Fruit fly (Drosophila melanogaster) whole organism, embryonic: Measurements from ENCODE around the gene Prx1.

Experiments used
- Adf1 ChIP-seq: fragments of 200-800 bp; sonication (Bioruptor generic); IDR thresholded peaks from 2 replicates; pipeline ENCODE4 v1.3.6; 2022; ENCODE audit warnings: missing biosample characterization, missing genetic modification characterization
- Antp ChIP-seq: fragments of 200-800 bp; sonication (Bioruptor generic); optimal IDR thresholded peaks from 3 replicates; lab custom pipeline; 2016; ENCODE audit warnings: missing biosample characterization, missing genetic modification characterization
- Bgb ChIP-seq: fragments of 200-800 bp; sonication (Bioruptor generic); IDR thresholded peaks from 2 replicates; pipeline ENCODE4 v1.3.6; 2022; ENCODE audit warnings: missing biosample characterization, missing genetic modification characterization; ENCODE audit not compliant: partially characterized antibody
- Blimp-1 ChIP-seq: fragments of 200-800 bp; sonication (Bioruptor generic); optimal IDR thresholded peaks from 3 replicates; lab custom pipeline; 2018; ENCODE audit warnings: missing biosample characterization, missing genetic modification characterization, mild to moderate bottlenecking, moderate library complexity, missing genetic modification reagents
- CG1024 ChIP-seq: fragments of 200-800 bp; sonication (Bioruptor generic); IDR thresholded peaks from 2 replicates; pipeline ENCODE4 v1.3.6; 2022; ENCODE audit warnings: missing biosample characterization, missing genetic modification characterization
- CG10267 ChIP-seq: fragments of 200-800 bp; sonication (Bioruptor generic); optimal IDR thresholded peaks from 2 replicates; lab custom pipeline; 2018; ENCODE audit warnings: missing biosample characterization, mild to moderate bottlenecking, missing genetic modification characterization, moderate library complexity
- CG10979 ChIP-seq: fragments of 200-800 bp; sonication (Bioruptor generic); optimal IDR thresholded peaks from 2 replicates; lab custom pipeline; 2018; ENCODE audit warnings: missing biosample characterization, mild to moderate bottlenecking, missing genetic modification characterization, moderate library complexity
- CG11504 ChIP-seq: fragments of 200-800 bp; sonication (Bioruptor generic); optimal IDR thresholded peaks from 3 replicates; lab custom pipeline; 2019; ENCODE audit warnings: missing biosample characterization, mild to moderate bottlenecking, missing genetic modification characterization, moderate library complexity
- CG12391 ChIP-seq: fragments of 200-800 bp; sonication (Bioruptor generic); optimal IDR thresholded peaks from 3 replicates; lab custom pipeline; 2018; ENCODE audit warnings: missing biosample characterization, mild to moderate bottlenecking, missing genetic modification characterization, moderate library complexity
- CG14014 ChIP-seq: fragments of 200-800 bp; sonication (Bioruptor generic); IDR thresholded peaks from 2 replicates; pipeline ENCODE4 v1.3.6; 2022; ENCODE audit warnings: missing biosample characterization, missing genetic modification characterization
- CG14710 ChIP-seq: fragments of 200-800 bp; sonication (Bioruptor generic); optimal IDR thresholded peaks from 3 replicates; lab custom pipeline; 2019; ENCODE audit warnings: missing biosample characterization, mild to moderate bottlenecking, missing genetic modification characterization, moderate library complexity
- CG15696 ChIP-seq: fragments of 200-800 bp; sonication (Bioruptor generic); optimal IDR thresholded peaks from 2 replicates; lab custom pipeline; 2019; ENCODE audit warnings: missing biosample characterization, mild to moderate bottlenecking, missing genetic modification characterization, moderate library complexity
- CG17361 ChIP-seq: fragments of 200-800 bp; sonication (Bioruptor generic); IDR thresholded peaks from 3 replicates; pipeline ENCODE4 v1.3.6; 2022; ENCODE audit warnings: missing biosample characterization, missing genetic modification characterization
- CG17829 ChIP-seq: fragments of 200-800 bp; optimal IDR thresholded peaks from 2 replicates; lab custom pipeline; 2019; ENCODE audit warnings: missing biosample characterization, mild to moderate bottlenecking, missing genetic modification characterization, moderate library complexity
- CG18262 ChIP-seq: fragments of 200-800 bp; optimal IDR thresholded peaks from 3 replicates; lab custom pipeline; 2019; ENCODE audit warnings: missing biosample characterization, mild to moderate bottlenecking, missing genetic modification characterization, moderate library complexity
- CG2199 ChIP-seq: fragments of 200-800 bp; sonication (Bioruptor generic); IDR thresholded peaks from 3 replicates; pipeline ENCODE4 v1.3.6; 2022; ENCODE audit warnings: missing biosample characterization, missing genetic modification characterization
- CG2712 ChIP-seq: fragments of 200-800 bp; optimal IDR thresholded peaks from 3 replicates; lab custom pipeline; 2019; ENCODE audit warnings: missing biosample characterization, mild to moderate bottlenecking, missing genetic modification characterization, moderate library complexity
- CG31441 ChIP-seq: fragments of 200-800 bp; sonication (Bioruptor generic); IDR thresholded peaks from 2 replicates; pipeline ENCODE4 v1.3.6; 2022; ENCODE audit warnings: missing biosample characterization, missing genetic modification characterization
- CG33213 ChIP-seq: fragments of 200-800 bp; sonication (Bioruptor generic); optimal IDR thresholded peaks from 3 replicates; lab custom pipeline; 2016; ENCODE audit warnings: missing biosample characterization, missing genetic modification characterization
- CG5180 ChIP-seq: fragments of 200-800 bp; sonication (Bioruptor generic); optimal IDR thresholded peaks from 3 replicates; lab custom pipeline; 2017; ENCODE audit warnings: missing biosample characterization, missing genetic modification characterization, mild to moderate bottlenecking, moderate library complexity, missing genetic modification reagents
- CG5953 ChIP-seq: fragments of 200-800 bp; sonication (Bioruptor generic); IDR thresholded peaks from 2 replicates; pipeline ENCODE4 v1.3.6; 2022; ENCODE audit warnings: missing biosample characterization, missing genetic modification characterization
- CG8924 ChIP-seq: fragments of 200-800 bp; optimal IDR thresholded peaks from 3 replicates; lab custom pipeline; 2019; ENCODE audit warnings: missing biosample characterization, mild to moderate bottlenecking, missing genetic modification characterization, moderate library complexity
- CG9727 ChIP-seq: fragments of 200-800 bp; sonication (Bioruptor generic); optimal IDR thresholded peaks from 3 replicates; lab custom pipeline; 2017; ENCODE audit warnings: missing biosample characterization, mild to moderate bottlenecking, missing genetic modification characterization
- CoRest ChIP-seq: fragments of 200-800 bp; sonication (Bioruptor generic); optimal IDR thresholded peaks from 3 replicates; lab custom pipeline; 2018; ENCODE audit warnings: missing biosample characterization, mild to moderate bottlenecking, missing genetic modification characterization, moderate library complexity
- Drgx ChIP-seq: fragments of 200-800 bp; sonication (Bioruptor generic); IDR thresholded peaks from 2 replicates; pipeline ENCODE4 v1.3.6; 2022; ENCODE audit warnings: missing biosample characterization, missing genetic modification characterization
- Fer2 ChIP-seq: fragments of 200-800 bp; sonication (Bioruptor generic); optimal IDR thresholded peaks from 2 replicates; lab custom pipeline; 2018; ENCODE audit warnings: missing biosample characterization, mild to moderate bottlenecking, missing genetic modification characterization, moderate library complexity
- Max ChIP-seq: fragments of 200-800 bp; sonication (Bioruptor generic); optimal IDR thresholded peaks from 2 replicates; lab custom pipeline; 2016; ENCODE audit warnings: missing biosample characterization, mild to moderate bottlenecking, missing genetic modification characterization
- Sox102F ChIP-seq: fragments of 200-800 bp; sonication (Bioruptor generic); optimal IDR thresholded peaks from 2 replicates; lab custom pipeline; 2018; ENCODE audit warnings: missing biosample characterization, mild to moderate bottlenecking, missing genetic modification characterization, moderate library complexity
- Ssrp ChIP-seq: fragments of 200-800 bp; sonication (Bioruptor generic); optimal IDR thresholded peaks from 2 replicates; lab custom pipeline; 2018; ENCODE audit warnings: missing biosample characterization, mild to moderate bottlenecking, missing genetic modification characterization, moderate library complexity
- YL-1 ChIP-seq: fragments of 200-800 bp; sonication (Bioruptor generic); optimal IDR thresholded peaks from 3 replicates; lab custom pipeline; 2017; ENCODE audit warnings: missing biosample characterization, mild to moderate bottlenecking, missing genetic modification characterization
- bsh ChIP-seq, 2 experiments: fragments of 200-800 bp; sonication (Bioruptor generic); optimal IDR thresholded peaks; 2 replicates each; lab custom pipeline; 2017 to 2018; ENCODE audit warnings: mild to moderate bottlenecking in 2 of 2, missing biosample characterization in 2 of 2, missing genetic modification characterization in 2 of 2, moderate library complexity in 1 of 2
- cato ChIP-seq: fragments of 200-800 bp; sonication (Bioruptor generic); optimal IDR thresholded peaks from 2 replicates; lab custom pipeline; 2016; ENCODE audit warnings: missing biosample characterization, missing genetic modification characterization, borderline replicate concordance
- croc ChIP-seq: fragments of 200-800 bp; sonication (Bioruptor generic); conservative IDR thresholded peaks from 3 replicates; pipeline ENCODE4 v1.3.6; 2022; ENCODE audit warnings: missing biosample characterization, missing genetic modification characterization
- dmrt11E ChIP-seq: fragments of 200-800 bp; sonication (Bioruptor generic); optimal IDR thresholded peaks from 3 replicates; lab custom pipeline; 2018; ENCODE audit warnings: missing biosample characterization, mild to moderate bottlenecking, missing genetic modification characterization, moderate library complexity
- gem ChIP-seq: fragments of 200-800 bp; sonication (Bioruptor generic); optimal IDR thresholded peaks from 2 replicates; lab custom pipeline; 2019; ENCODE audit warnings: missing biosample characterization, mild to moderate bottlenecking, missing genetic modification characterization, moderate library complexity
- gsb-n ChIP-seq: fragments of 200-800 bp; sonication (Bioruptor generic); optimal IDR thresholded peaks from 3 replicates; lab custom pipeline; 2018; ENCODE audit warnings: missing biosample characterization, mild to moderate bottlenecking, missing genetic modification characterization
- ken ChIP-seq: fragments of 200-800 bp; sonication (Bioruptor generic); IDR thresholded peaks from 3 replicates; pipeline ENCODE4 v1.3.6; 2022; ENCODE audit warnings: missing biosample characterization, missing genetic modification characterization
- lola ChIP-seq, 3 experiments: fragments of >200 bp in 2 of 3; fragments of 200-800 bp in 1 of 3; sonication (Bioruptor generic) in 1 of 3; optimal IDR thresholded peaks; 2 replicates each; lab custom pipeline; 2017 to 2019; ENCODE audit warnings: missing biosample characterization in 3 of 3, missing genetic modification characterization in 3 of 3, mild to moderate bottlenecking in 1 of 3, moderate library complexity in 1 of 3
- nmo ChIP-seq: fragments of 200-800 bp; sonication (Bioruptor generic); optimal IDR thresholded peaks from 2 replicates; lab custom pipeline; 2018; ENCODE audit warnings: missing biosample characterization, mild to moderate bottlenecking, missing genetic modification characterization, moderate library complexity
- pfk ChIP-seq: fragments of 200-800 bp; sonication (Bioruptor generic); optimal IDR thresholded peaks from 2 replicates; lab custom pipeline; 2018; ENCODE audit warnings: missing biosample characterization, mild to moderate bottlenecking, missing genetic modification characterization, moderate library complexity
- phol ChIP-seq: fragments of 200-800 bp; sonication (Bioruptor generic); optimal IDR thresholded peaks from 3 replicates; lab custom pipeline; 2018; ENCODE audit warnings: missing biosample characterization, mild to moderate bottlenecking, missing genetic modification characterization, moderate library complexity
- prd ChIP-seq, 3 experiments: fragments of >200 bp in 2 of 3; fragments of 200-800 bp in 1 of 3; sonication (Bioruptor generic) in 1 of 3; optimal IDR thresholded peaks in 2 of 3; IDR thresholded peaks in 1 of 3; 2 replicates in 2 of 3; 3 replicates in 1 of 3; pipeline versions ENCODE4 v1.3.6 to Lab custom; 2017 to 2022; ENCODE audit warnings: missing biosample characterization in 1 of 3, missing genetic modification characterization in 1 of 3
- sens ChIP-seq: fragments of 200-800 bp; sonication (Bioruptor generic); peaks from one replicate; lab custom pipeline; 2016; ENCODE audit warnings: missing biosample characterization, missing genetic modification characterization
- sisA ChIP-seq: fragments of 200-800 bp; sonication (Bioruptor generic); IDR thresholded peaks from 2 replicates; pipeline ENCODE4 v1.3.6; 2022; ENCODE audit warnings: missing biosample characterization, missing genetic modification characterization
- sr ChIP-seq: fragments of 200-800 bp; sonication (Bioruptor generic); IDR thresholded peaks from 3 replicates; pipeline ENCODE4 v1.3.6; 2022; ENCODE audit warnings: missing biosample characterization, missing genetic modification characterization
- tll ChIP-seq, 2 experiments: fragments of 200-800 bp in 1 of 2; fragments of >200 bp in 1 of 2; sonication (Bioruptor generic) in 1 of 2; optimal IDR thresholded peaks; 2 replicates each; lab custom pipeline; 2017 to 2019; ENCODE audit warnings: missing biosample characterization in 2 of 2, missing genetic modification characterization in 2 of 2, mild to moderate bottlenecking in 1 of 2, moderate library complexity in 1 of 2
- trem ChIP-seq: fragments of 200-800 bp; optimal IDR thresholded peaks from 3 replicates; lab custom pipeline; 2019; ENCODE audit warnings: missing biosample characterization, mild to moderate bottlenecking, missing genetic modification characterization, moderate library complexity
- wor ChIP-seq: fragments of 200-800 bp; sonication (Bioruptor generic); IDR thresholded peaks from 2 replicates; pipeline ENCODE4 v1.3.6; 2022; ENCODE audit warnings: missing biosample characterization, missing genetic modification characterization
- zf30C ChIP-seq: fragments of 200-800 bp; sonication (Bioruptor generic); optimal IDR thresholded peaks from 3 replicates; lab custom pipeline; 2018; ENCODE audit warnings: missing biosample characterization, mild to moderate bottlenecking, missing genetic modification characterization

Gene Prx1

DNA sequence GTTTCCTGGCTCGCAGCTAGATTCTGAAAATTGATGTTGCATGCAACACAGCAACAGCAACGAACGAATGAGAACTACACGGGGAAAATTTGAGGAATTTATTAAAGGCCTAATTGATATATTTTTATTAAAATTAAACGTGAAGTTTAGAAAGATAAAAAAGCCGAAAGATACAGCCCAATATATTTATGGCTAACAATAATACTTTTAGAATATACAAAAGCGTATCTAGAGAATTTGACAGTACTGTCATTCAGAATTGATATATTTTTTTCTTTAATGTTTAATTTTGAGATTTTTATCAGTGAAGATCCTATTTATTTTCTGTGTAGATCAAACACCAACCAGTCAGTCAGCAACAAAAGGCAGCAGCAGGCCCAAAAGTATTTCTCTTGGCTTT is 33.1 kb downstream of the Prx1 start:
- TF ChIP-seq trem (tag; lab: Kevin White, UChicago): no peak
- no peak for TF ChIP-seq YL-1
- TF ChIP-seq CG5180 (GFP tag; lab: Kevin White, UChicago): peak; percentile 4
- peak; percentile 34 for TF ChIP-seq Ssrp (tag; lab: Kevin White, UChicago)
- TF ChIP-seq CG14014: no peak
- TF ChIP-seq CG8924: no peak
- TF ChIP-seq dmrt11E: peak; percentile 60
- no peak for TF ChIP-seq CG1024
- TF ChIP-seq CG9727: peak; percentile 5
- peak; percentile 23 for TF ChIP-seq nmo (GFP tag; lab: Kevin White, UChicago)
- TF ChIP-seq CG31441 (GFP tag; lab: Robert Waterston, UW): 0 out of 2 replicates have a peak, but pooled peaks have one; percentile 27
- no peak for TF ChIP-seq CoRest
- TF ChIP-seq croc (GFP tag; lab: Robert Waterston, UW): no peak
- peak; percentile 69 for TF ChIP-seq CG2712 (tag; lab: Kevin White, UChicago)
- TF ChIP-seq Fer2: no peak
- TF ChIP-seq prd (optimal IDR thresholded peaks at IDR 0.05; lab: Kevin White, UChicago): no peak
- peak; percentile 37; the same call in 1 of the 3 replicates for TF ChIP-seq prd (GFP tag; IDR thresholded peaks at IDR 0.05; lab: Robert Waterston, UW)
- peak; percentile 0 for TF ChIP-seq Sox102F (GFP tag; lab: Kevin White, UChicago)
- peak; percentile 5 for TF ChIP-seq phol (tag; lab: Kevin White, UChicago)
- TF ChIP-seq CG5953 (GFP tag; lab: Robert Waterston, UW): no peak
- TF ChIP-seq pfk (GFP tag; lab: Kevin White, UChicago): no peak
- TF ChIP-seq CG15696 (tag; lab: Kevin White, UChicago): peak; percentile 38
- no peak for TF ChIP-seq CG33213 (GFP tag; lab: Kevin White, UChicago)
- no peak for TF ChIP-seq Max
- no peak for TF ChIP-seq cato (GFP tag; lab: Kevin White, UChicago)
- TF ChIP-seq tll (GFP tag; optimal IDR thresholded peaks at IDR 0.05; lab: Kevin White, UChicago): no peak
- peak; percentile 20 for TF ChIP-seq CG11504 (tag; lab: Kevin White, UChicago)
- peak; percentile 9 to 38 for TF ChIP-seq bsh (GFP tag; optimal IDR thresholded peaks at IDR 0.05; lab: Kevin White, UChicago)
- TF ChIP-seq zf30C (GFP tag; lab: Kevin White, UChicago): peak; percentile 58
- peak; percentile 43; the same call in 1 of the 3 replicates for TF ChIP-seq CG17361 (GFP tag; lab: Robert Waterston, UW)
- peak in 1 of 3 experiments; percentile 37 for TF ChIP-seq lola (GFP tag; optimal IDR thresholded peaks at IDR 0.05; lab: Kevin White, UChicago)
- TF ChIP-seq CG10979 (tag; lab: Kevin White, UChicago): peak; percentile 23
- TF ChIP-seq gem (tag; lab: Kevin White, UChicago): peak; percentile 45
- no peak for TF ChIP-seq Antp (GFP tag; lab: Kevin White, UChicago)
- TF ChIP-seq CG17829 (tag; lab: Kevin White, UChicago): peak; percentile 30
- TF ChIP-seq wor (GFP tag; lab: Robert Waterston, UW): no peak
- peak; percentile 6 for TF ChIP-seq CG12391
- peak; percentile 26 for TF ChIP-seq CG10267 (tag; lab: Kevin White, UChicago)
- no peak for TF ChIP-seq gsb-n (tag; lab: Kevin White, UChicago)
- TF ChIP-seq CG14710: peak; percentile 18
- TF ChIP-seq sr (GFP tag; lab: Robert Waterston, UW): no peak
- peak; percentile 19 for TF ChIP-seq Blimp-1 (GFP tag; lab: Kevin White, UChicago)
- no peak for TF ChIP-seq sisA (GFP tag; lab: Robert Waterston, UW)
- no peak for TF ChIP-seq ken
- no peak for TF ChIP-seq Bgb (GFP tag; lab: Robert Waterston, UW)
- TF ChIP-seq Drgx: 0 out of 2 replicates have a peak, but pooled peaks have one; percentile 35
- TF ChIP-seq Adf1 (GFP tag; lab: Robert Waterston, UW): no peak
- peak; percentile 49 for TF ChIP-seq CG18262 (tag; lab: Kevin White, UChicago)
- TF ChIP-seq CG2199 (GFP tag; lab: Robert Waterston, UW): 0 out of 3 replicates have a peak, but pooled peaks have one; percentile 1
- TF ChIP-seq sens (GFP tag; lab: Kevin White, UChicago): peak; percentile 4
